Worm (Caenorhabditis elegans): ENCODE results near the gene nhr-78.

The nhr-78 gene

DNA sequence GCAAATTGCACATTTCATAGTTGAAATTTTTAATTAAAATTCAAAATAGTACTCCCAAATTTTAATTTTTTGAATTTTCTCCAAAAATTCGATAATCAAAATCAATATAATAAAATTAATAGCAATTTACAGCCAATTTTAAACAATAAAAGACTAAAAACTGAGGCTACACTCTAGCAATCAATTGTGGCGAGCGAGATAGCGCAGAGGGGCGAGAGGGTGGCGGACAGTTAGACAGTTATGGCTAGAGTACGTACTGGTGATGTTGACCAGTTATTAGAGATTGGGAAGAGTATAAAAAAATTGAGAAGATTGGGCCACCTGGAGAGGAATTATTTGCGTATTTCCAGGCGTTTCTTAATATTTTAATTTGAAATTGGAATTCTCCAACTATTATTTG is at the start of gene nhr-78:
nhr-78 (minus strand) TSS at position 182 of the 400 bp plus-strand sequence.
- TF ChIP-seq gmeb-1 (tag; optimal IDR thresholded peaks at IDR 0.05), result peak; percentile 40
- peak; percentile 37 for TF ChIP-seq F13H6.1 (tag; optimal IDR thresholded peaks at IDR 0.05)
- TF ChIP-seq ztf-1 (GFP tag; conservative IDR thresholded peaks at IDR 0.05), result no peak
- no peak for TF ChIP-seq sem-4 (tag; optimal IDR thresholded peaks at IDR 0.05)
- no peak for TF ChIP-seq lin-39 (tag; optimal IDR thresholded peaks at IDR 0.05)
- no peak for TF ChIP-seq elt-3 (tag; optimal IDR thresholded peaks at IDR 0.05)
- peak; percentile 5 for TF ChIP-seq sma-9 (GFP tag; optimal IDR thresholded peaks at IDR 0.05)
- TF ChIP-seq sma-9 (tag; optimal IDR thresholded peaks at IDR 0.05), result no peak
- TF ChIP-seq nhr-237 (tag; optimal IDR thresholded peaks at IDR 0.05), result no peak
- TF ChIP-seq C34F6.9 (tag; optimal IDR thresholded peaks at IDR 0.05), result peak; percentile 14
- no peak for TF ChIP-seq ztf-4 (tag; optimal IDR thresholded peaks at IDR 0.05)
- TF ChIP-seq nhr-77 (tag; optimal IDR thresholded peaks at IDR 0.05), result no peak
- no peak for TF ChIP-seq ama-1 (optimal IDR thresholded peaks at IDR 0.05)
- TF ChIP-seq sma-3 (GFP tag; optimal IDR thresholded peaks at IDR 0.05), result peak; percentile 15
- no peak for TF ChIP-seq ZK546.5 (tag; optimal IDR thresholded peaks at IDR 0.05)

DNA sequence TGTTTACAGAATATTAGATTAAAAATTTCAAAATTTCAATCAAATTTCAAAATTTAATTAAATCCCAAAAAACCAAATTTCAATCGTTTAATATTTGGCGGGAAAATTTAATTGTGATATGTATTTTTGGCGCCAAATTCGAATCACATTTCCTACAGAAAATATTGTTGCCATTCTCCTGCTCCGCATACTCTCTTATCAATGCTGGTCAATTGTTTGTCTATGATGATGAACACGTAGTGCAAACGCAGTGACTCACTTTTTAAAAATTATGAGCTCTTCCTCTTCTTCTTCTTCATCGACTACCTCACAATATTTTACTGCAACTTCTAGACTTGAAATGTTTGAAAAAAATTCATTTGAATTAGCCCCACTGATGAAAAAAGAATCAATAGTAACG is 48.8 kb upstream of the nhr-78 start, which contains the start of gene trpl-2:
trpl-2 (plus strand) TSS at position 210 of the 400 bp plus-strand sequence.
- TF ChIP-seq fos-1 (tag; optimal IDR thresholded peaks at IDR 0.05) (peak; percentile 75), mdl-1 (tag; optimal IDR thresholded peaks at IDR 0.05) (no peak)

DNA sequence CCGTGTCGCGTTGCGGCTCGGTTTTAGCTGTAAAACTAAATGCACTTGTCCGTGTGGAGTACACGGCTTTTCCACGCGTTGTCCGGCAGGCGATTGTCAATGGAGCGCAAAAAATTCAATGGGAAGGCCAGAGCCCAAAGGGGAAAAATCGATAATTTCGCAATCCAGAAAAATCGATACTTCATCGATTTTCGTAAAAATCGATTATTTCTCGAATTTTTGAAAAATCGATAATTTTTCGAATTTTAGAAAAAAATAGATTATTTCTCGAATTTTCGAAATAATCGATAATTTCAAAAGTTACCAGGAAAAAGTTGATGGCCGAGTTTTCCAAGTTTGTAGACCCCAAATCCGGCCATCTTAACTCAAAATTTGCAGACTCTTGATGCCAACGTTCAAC is 41.8 kb upstream of the nhr-78 start:
- TF ChIP-seq ztf-1 (GFP tag; conservative IDR thresholded peaks at IDR 0.05) (no peak), aly-2 (tag; optimal IDR thresholded peaks at IDR 0.05) (no peak)

DNA sequence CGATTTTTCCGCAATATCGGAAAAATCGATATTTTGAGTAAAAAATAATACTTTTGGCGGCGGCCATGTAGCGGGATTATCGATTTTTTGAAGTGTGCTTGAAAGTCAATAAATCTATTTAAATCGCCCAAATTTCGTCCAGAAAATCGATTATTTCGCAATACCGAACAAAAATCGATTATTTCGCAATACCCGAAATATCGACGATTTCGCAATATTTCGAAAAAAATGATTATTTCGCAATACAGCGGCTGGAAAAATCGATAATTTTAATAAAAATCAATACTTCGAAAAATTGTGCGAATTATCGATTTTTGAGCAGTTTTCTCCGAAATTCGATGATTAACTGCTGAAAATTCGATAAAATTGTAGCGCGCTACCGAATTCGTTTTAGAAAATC is 40.4 kb upstream of the nhr-78 start:
- TF ChIP-seq nhr-23 (tag; optimal IDR thresholded peaks at IDR 0.05) (no peak), skn-1 (tag; optimal IDR thresholded peaks at IDR 0.05) (no peak), C34F6.9 (tag; optimal IDR thresholded peaks at IDR 0.05) (no peak), nhr-10 (tag; optimal IDR thresholded peaks at IDR 0.05) (no peak), ceh-82 (tag; optimal IDR thresholded peaks at IDR 0.05) (no peak), ztf-11 (tag; optimal IDR thresholded peaks at IDR 0.05) (no peak), nhr-77 (tag; optimal IDR thresholded peaks at IDR 0.05) (no peak), peb-1 (tag; optimal IDR thresholded peaks at IDR 0.05) (no peak), mab-5 (tag; optimal IDR thresholded peaks at IDR 0.05) (no peak)

DNA sequence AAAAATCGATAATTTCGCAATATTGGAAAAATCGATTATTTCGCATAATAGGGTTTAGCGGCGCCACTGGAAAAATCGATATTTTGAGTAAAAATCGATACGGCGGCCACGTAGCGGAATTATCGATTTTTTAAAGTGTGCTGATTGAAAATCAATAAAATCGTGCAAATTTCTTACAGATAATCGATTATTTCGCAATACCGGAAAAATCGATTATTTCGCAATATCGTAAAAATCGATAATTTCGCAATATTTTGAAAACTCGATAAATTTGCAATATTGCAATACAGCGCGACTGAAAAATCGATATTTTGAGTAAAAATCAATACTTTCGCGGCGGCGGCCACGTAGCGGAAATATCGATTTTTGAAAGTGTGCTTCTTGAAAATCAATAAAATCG is 40.0 kb upstream of the nhr-78 start:
- TF ChIP-seq blmp-1 (tag; optimal IDR thresholded peaks at IDR 0.05; ENCODE audit: insufficient read depth), result no peak
- no peak for TF ChIP-seq unc-62 (GFP tag; optimal IDR thresholded peaks at IDR 0.05)
- no peak for TF ChIP-seq ztf-1 (GFP tag; conservative IDR thresholded peaks at IDR 0.05)
- TF ChIP-seq alr-1 (tag; optimal IDR thresholded peaks at IDR 0.05), result no peak
- TF ChIP-seq crh-2 (tag; optimal IDR thresholded peaks at IDR 0.05), result no peak
- TF ChIP-seq ztf-11 (tag; optimal IDR thresholded peaks at IDR 0.05), result no peak
- no peak for TF ChIP-seq nhr-10 (tag; optimal IDR thresholded peaks at IDR 0.05)
- TF ChIP-seq elt-3 (tag; optimal IDR thresholded peaks at IDR 0.05), result no peak
- TF ChIP-seq sma-3 (GFP tag; optimal IDR thresholded peaks at IDR 0.05), result no peak
- no peak for TF ChIP-seq ztf-4 (tag; optimal IDR thresholded peaks at IDR 0.05)
- TF ChIP-seq nhr-77 (tag; optimal IDR thresholded peaks at IDR 0.05), result no peak
- no peak for TF ChIP-seq ceh-82 (tag; optimal IDR thresholded peaks at IDR 0.05)
- no peak for TF ChIP-seq R02D3.7 (tag; optimal IDR thresholded peaks at IDR 0.05)
- no peak for TF ChIP-seq C34F6.9 (tag; optimal IDR thresholded peaks at IDR 0.05)
- TF ChIP-seq unc-55 (GFP tag; optimal IDR thresholded peaks at IDR 0.05), result no peak
- TF ChIP-seq Y55F3AM.14 (GFP tag; optimal IDR thresholded peaks at IDR 0.05), result no peak
- no peak for TF ChIP-seq sem-4 (tag; optimal IDR thresholded peaks at IDR 0.05)
- no peak for TF ChIP-seq ZK546.5 (tag; optimal IDR thresholded peaks at IDR 0.05)

DNA sequence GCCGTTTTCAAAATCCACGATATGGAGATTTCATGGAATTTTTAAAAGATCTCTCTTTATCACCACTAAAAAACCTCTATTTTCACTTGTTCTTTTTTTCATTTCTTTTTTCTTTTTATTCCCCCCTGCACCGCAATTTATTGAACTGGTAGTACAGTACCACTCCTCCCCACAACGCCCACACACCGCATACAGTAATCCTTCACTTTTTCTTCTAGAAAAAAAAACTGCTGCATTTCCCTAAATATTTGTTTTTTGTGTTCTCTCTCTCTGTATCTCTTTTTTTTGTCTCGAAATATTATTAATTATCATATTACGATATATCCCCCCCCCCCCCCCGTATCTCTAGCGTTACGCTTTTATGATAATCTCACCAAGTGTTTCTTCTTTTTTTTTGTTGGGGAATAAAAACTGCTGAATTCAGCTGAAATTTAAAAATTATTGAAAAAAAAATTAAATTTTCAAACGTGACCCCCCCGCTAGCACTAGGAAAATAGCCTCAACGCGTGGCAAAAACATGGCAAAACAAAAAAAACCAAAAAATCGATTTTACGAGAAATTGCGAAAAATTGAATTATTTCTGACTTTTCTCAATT is 39.2 kb upstream of the nhr-78 start, which contains the start of gene Y24D9B.1:
Y24D9B.1 (plus strand) TSS at position 546 of the 596 bp plus-strand sequence.
- TF ChIP-seq egl-27 (tag; optimal IDR thresholded peaks at IDR 0.05), result no peak
- no peak for TF ChIP-seq skn-1 (tag; optimal IDR thresholded peaks at IDR 0.05)
- TF ChIP-seq nhr-6 (tag; optimal IDR thresholded peaks at IDR 0.05), result no peak
- no peak for TF ChIP-seq elt-1 (tag; optimal IDR thresholded peaks at IDR 0.05)
- TF ChIP-seq lin-39 (tag; optimal IDR thresholded peaks at IDR 0.05), result no peak
- no peak for TF ChIP-seq aly-2 (tag; optimal IDR thresholded peaks at IDR 0.05)
- TF ChIP-seq lin-11 (tag; optimal IDR thresholded peaks at IDR 0.05), result no peak
- no peak for TF ChIP-seq ztf-1 (GFP tag; conservative IDR thresholded peaks at IDR 0.05)
- no peak for TF ChIP-seq unc-39 (tag; optimal IDR thresholded peaks at IDR 0.05)
- TF ChIP-seq nhr-21 (tag; optimal IDR thresholded peaks at IDR 0.05), result no peak
- TF ChIP-seq zag-1 (tag; optimal IDR thresholded peaks at IDR 0.05), result no peak

All from whole organism, L2 larva.